Fruit fly (Drosophila melanogaster) whole organism, pupa: Measurements from ENCODE around the gene SMC5.

Source experiments
- CG10348 ChIP-seq: fragments of 200-800 bp; sonication (Bioruptor generic); IDR thresholded peaks from 2 replicates; pipeline ENCODE4 v1.3.6; 2022; ENCODE audit warnings: missing biosample characterization, missing genetic modification characterization
- CG12605 ChIP-seq: fragments of 200-800 bp; sonication (Bioruptor generic); IDR thresholded peaks from 2 replicates; pipeline ENCODE4 v1.3.6; 2022; ENCODE audit warnings: missing biosample characterization, missing genetic modification characterization
- CG13204 ChIP-seq: fragments of 200-800 bp; sonication (Bioruptor generic); optimal IDR thresholded peaks from 2 replicates; lab custom pipeline; 2018; ENCODE audit warnings: missing biosample characterization, mild to moderate bottlenecking, missing genetic modification characterization, moderate library complexity
- CG14655 ChIP-seq: fragments of 200-800 bp; sonication (Bioruptor generic); optimal IDR thresholded peaks from 3 replicates; lab custom pipeline; 2017; ENCODE audit warnings: mild to moderate bottlenecking, missing biosample characterization, missing genetic modification reagents, missing genetic modification characterization
- CG15710 ChIP-seq: fragments of 200-800 bp; sonication (Bioruptor generic); optimal IDR thresholded peaks from 2 replicates; lab custom pipeline; 2018; ENCODE audit warnings: missing biosample characterization, mild to moderate bottlenecking, missing genetic modification characterization, moderate library complexity
- CG17806 ChIP-seq: fragments of 200-800 bp; sonication (Bioruptor generic); optimal IDR thresholded peaks from 2 replicates; lab custom pipeline; 2018; ENCODE audit warnings: missing biosample characterization, mild to moderate bottlenecking, missing genetic modification characterization, moderate library complexity
- CG32121 ChIP-seq: fragments of 200-800 bp; sonication (Bioruptor generic); IDR thresholded peaks from 2 replicates; pipeline ENCODE4 v1.3.6; 2022; ENCODE audit warnings: missing biosample characterization, missing genetic modification characterization
- CG34367 ChIP-seq: fragments of 200-800 bp; sonication (Bioruptor generic); optimal IDR thresholded peaks from 2 replicates; lab custom pipeline; 2018; ENCODE audit warnings: missing biosample characterization, mild to moderate bottlenecking, missing genetic modification characterization
- CG4496 ChIP-seq: fragments of 200-800 bp; sonication (Bioruptor generic); IDR thresholded peaks from 3 replicates; pipeline ENCODE4 v1.3.6; 2022; ENCODE audit warnings: missing biosample characterization, missing genetic modification characterization
- CG8159 ChIP-seq: fragments of 200-800 bp; sonication (Bioruptor generic); optimal IDR thresholded peaks from 3 replicates; lab custom pipeline; 2018; ENCODE audit warnings: missing biosample characterization, mild to moderate bottlenecking, missing genetic modification characterization, moderate library complexity
- CG8301 ChIP-seq: fragments of 200-800 bp; sonication (Bioruptor generic); optimal IDR thresholded peaks from 2 replicates; lab custom pipeline; 2018; ENCODE audit warnings: missing biosample characterization, mild to moderate bottlenecking, missing genetic modification characterization
- CG9948 ChIP-seq: fragments of 200-800 bp; sonication (Bioruptor generic); optimal IDR thresholded peaks from 2 replicates; lab custom pipeline; 2018; ENCODE audit warnings: missing biosample characterization, mild to moderate bottlenecking, missing genetic modification characterization, moderate library complexity
- D1 ChIP-seq: fragments of 200-800 bp; sonication (Bioruptor generic); optimal IDR thresholded peaks from 2 replicates; lab custom pipeline; 2018; ENCODE audit warnings: missing biosample characterization, mild to moderate bottlenecking, missing genetic modification characterization, moderate library complexity
- EcR ChIP-seq: fragments of 200-800 bp; sonication (Bioruptor generic); optimal IDR thresholded peaks from 3 replicates; lab custom pipeline; 2019; ENCODE audit warnings: missing biosample characterization, missing genetic modification characterization, mild to moderate bottlenecking, moderate library complexity, missing genetic modification reagents
- Ets98B ChIP-seq: fragments of 200-800 bp; sonication (Bioruptor generic); IDR thresholded peaks from 2 replicates; pipeline ENCODE4 v1.3.6; 2022; ENCODE audit warnings: missing biosample characterization, missing genetic modification characterization
- Pif1A ChIP-seq: fragments of 200-800 bp; sonication (Bioruptor generic); optimal IDR thresholded peaks from 3 replicates; lab custom pipeline; 2016; ENCODE audit warnings: missing biosample characterization, missing genetic modification characterization
- Pif1B ChIP-seq: fragments of 200-800 bp; sonication (Bioruptor generic); optimal IDR thresholded peaks from 3 replicates; lab custom pipeline; 2016; ENCODE audit warnings: missing biosample characterization, missing genetic modification characterization
- Snoo ChIP-seq: fragments of 200-800 bp; sonication (Bioruptor generic); optimal IDR thresholded peaks from 3 replicates; lab custom pipeline; 2017; ENCODE audit warnings: missing biosample characterization, mild to moderate bottlenecking, missing genetic modification characterization, inconsistent platforms
- fd96Ca ChIP-seq: fragments of 200-800 bp; sonication (Bioruptor generic); IDR thresholded peaks from 3 replicates; pipeline ENCODE4 v1.3.6; 2022; ENCODE audit warnings: missing biosample characterization, missing genetic modification characterization
- gl ChIP-seq: fragments of 200-800 bp; sonication (Bioruptor generic); optimal IDR thresholded peaks from 2 replicates; lab custom pipeline; 2018; ENCODE audit warnings: missing biosample characterization, mild to moderate bottlenecking, missing genetic modification characterization
- rn ChIP-seq: fragments of 200-800 bp; sonication (Bioruptor generic); IDR thresholded peaks from 2 replicates; pipeline ENCODE4 v1.3.6; 2022; ENCODE audit warnings: missing biosample characterization, missing genetic modification characterization

The SMC5 gene

dm6 chr3L:21586528-21586927 is 17.6 kb downstream of the SMC5 start, which contains the start of gene TfAP-2:
Gene TfAP-2, plus strand, starts transcription at chr3L:21586828.
- TF ChIP-seq CG17806 (tag; lab: Kevin White, UChicago) (no peak), fd96Ca (GFP tag; lab: Robert Waterston, UW) (no peak), Pif1A (GFP tag; lab: Kevin White, UChicago) (no peak), EcR (GFP tag; lab: Kevin White, UChicago) (no peak), CG34367 (tag; lab: Kevin White, UChicago) (no peak), CG8159 (no peak), CG9948 (tag; lab: Kevin White, UChicago) (no peak), Ets98B (GFP tag; lab: Robert Waterston, UW) (no peak), D1 (no peak)

dm6 chr3L:21591247-21591646 is 22.3 kb downstream of the SMC5 start:
- no peak for TF ChIP-seq fd96Ca (GFP tag; lab: Robert Waterston, UW)
- TF ChIP-seq rn, result no peak

DNA sequence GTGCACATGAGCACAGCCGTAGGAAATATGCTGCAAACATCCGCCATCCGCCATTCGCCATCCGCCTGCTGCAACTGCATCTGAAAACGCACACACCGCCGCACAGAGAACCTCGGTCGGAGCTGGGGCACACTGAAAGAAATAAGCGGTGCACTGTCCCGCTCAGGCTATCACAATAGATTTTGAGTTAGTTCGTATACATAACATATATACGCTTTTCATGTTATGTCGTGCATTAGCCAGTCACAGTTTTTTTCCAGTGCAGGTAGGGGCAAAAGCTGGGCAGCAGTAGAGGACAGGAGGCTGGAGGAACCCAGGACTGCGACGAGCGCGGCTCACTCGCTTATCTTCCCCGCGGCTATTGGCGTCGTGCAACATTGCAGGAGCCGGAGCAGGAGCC is 25.4 kb downstream of the SMC5 start:
- TF ChIP-seq CG15710 (tag; lab: Kevin White, UChicago), result peak; percentile 52
- peak; percentile 59 for TF ChIP-seq CG8159
- TF ChIP-seq Ets98B (GFP tag; lab: Robert Waterston, UW), result no peak
- no peak for TF ChIP-seq CG10348
- no peak for TF ChIP-seq CG12605
- no peak for TF ChIP-seq fd96Ca (GFP tag; lab: Robert Waterston, UW)
- peak; percentile 40 for TF ChIP-seq Pif1A (GFP tag; lab: Kevin White, UChicago)
- TF ChIP-seq gl (tag; lab: Kevin White, UChicago), result peak; percentile 32
- no peak for TF ChIP-seq rn
- TF ChIP-seq CG4496 (GFP tag; lab: Robert Waterston, UW), result peak; percentile 65; the same call in 1 of the 3 replicates
- TF ChIP-seq CG17806 (tag; lab: Kevin White, UChicago), result peak; percentile 58
- peak; percentile 29 for TF ChIP-seq CG34367 (tag; lab: Kevin White, UChicago)
- TF ChIP-seq CG9948 (tag; lab: Kevin White, UChicago), result peak; percentile 54
- no peak for TF ChIP-seq CG32121
- peak; percentile 30 for TF ChIP-seq CG8301 (tag; lab: Kevin White, UChicago)
- TF ChIP-seq Pif1B (GFP tag; lab: Kevin White, UChicago), result peak; percentile 20
- no peak for TF ChIP-seq D1
- TF ChIP-seq CG14655 (GFP tag; lab: Kevin White, UChicago), result peak; percentile 52
- peak; percentile 33 for TF ChIP-seq CG13204 (GFP tag; lab: Kevin White, UChicago)
- peak; percentile 35 for TF ChIP-seq Snoo (tag; lab: Kevin White, UChicago)
- TF ChIP-seq EcR (GFP tag; lab: Kevin White, UChicago), result no peak
- TF ChIP-seq, all 21 proteins: peak for 13

dm6 chr3L:21598337-21598736 is 29.4 kb downstream of the SMC5 start:
- TF ChIP-seq CG13204 (GFP tag; lab: Kevin White, UChicago), result peak; percentile 46
- TF ChIP-seq gl (tag; lab: Kevin White, UChicago), result no peak
- no peak for TF ChIP-seq Snoo (tag; lab: Kevin White, UChicago)
- TF ChIP-seq EcR (GFP tag; lab: Kevin White, UChicago), result no peak

dm6 chr3L:21602275-21602674 is 33.3 kb downstream of the SMC5 start:
- TF ChIP-seq Ets98B (GFP tag; lab: Robert Waterston, UW) (no peak), Pif1B (GFP tag; lab: Kevin White, UChicago) (no peak), CG8301 (tag; lab: Kevin White, UChicago) (no peak), fd96Ca (GFP tag; lab: Robert Waterston, UW) (no peak), CG8159 (no peak), CG13204 (GFP tag; lab: Kevin White, UChicago) (no peak), CG10348 (no peak), CG32121 (no peak), Snoo (tag; lab: Kevin White, UChicago) (no peak), CG4496 (GFP tag; lab: Robert Waterston, UW) (no peak), CG12605 (no peak), CG9948 (tag; lab: Kevin White, UChicago) (peak; percentile 65), CG17806 (tag; lab: Kevin White, UChicago) (peak; percentile 51), EcR (GFP tag; lab: Kevin White, UChicago) (no peak), CG34367 (tag; lab: Kevin White, UChicago) (peak; percentile 22), CG15710 (tag; lab: Kevin White, UChicago) (peak; percentile 36), CG14655 (GFP tag; lab: Kevin White, UChicago) (peak; percentile 55), D1 (no peak), gl (tag; lab: Kevin White, UChicago) (no peak), Pif1A (GFP tag; lab: Kevin White, UChicago) (no peak), rn (no peak)
- TF ChIP-seq, all 21 proteins: peak for 5

DNA sequence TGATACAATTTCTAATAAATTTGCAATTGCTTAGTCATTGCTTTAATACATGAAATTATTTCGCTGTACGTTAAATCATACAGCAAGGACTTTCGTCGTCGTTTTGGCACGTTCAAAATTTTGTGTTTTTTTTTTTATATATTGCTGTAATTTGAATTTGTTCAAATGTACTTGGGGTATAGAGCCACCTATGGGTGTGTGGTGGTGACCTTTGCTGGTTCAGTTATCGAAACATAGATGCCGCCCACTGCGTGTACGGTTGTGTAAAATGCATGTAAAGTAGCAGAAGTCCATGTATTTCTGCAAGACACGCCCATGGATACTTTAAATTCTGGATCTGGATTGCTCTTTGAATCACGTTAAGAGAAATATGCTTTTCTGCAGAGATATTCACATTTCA is 35.3 kb downstream of the SMC5 start:
- TF ChIP-seq fd96Ca (GFP tag; lab: Robert Waterston, UW), result no peak
- no peak for TF ChIP-seq Pif1B (GFP tag; lab: Kevin White, UChicago)
- no peak for TF ChIP-seq CG12605
- TF ChIP-seq CG13204 (GFP tag; lab: Kevin White, UChicago), result no peak
- TF ChIP-seq CG32121, result no peak
- TF ChIP-seq CG4496 (GFP tag; lab: Robert Waterston, UW), result no peak
- TF ChIP-seq CG17806 (tag; lab: Kevin White, UChicago), result no peak
- peak; percentile 88 for TF ChIP-seq D1
- TF ChIP-seq rn, result no peak
